Fruit fly (Drosophila melanogaster) whole organism, embryonic: ENCODE measurements around the gene comm.

Source experiments
- Atf-2 ChIP-seq: fragments of 200-800 bp; sonication (Bioruptor generic); optimal IDR thresholded peaks from 2 replicates; lab custom pipeline; 2016; ENCODE audit warnings: missing biosample characterization, missing genetic modification characterization
- C15 ChIP-seq: fragments of 200-800 bp; sonication (Bioruptor generic); IDR thresholded peaks from 3 replicates; pipeline ENCODE4 v1.3.6; 2022; ENCODE audit warnings: missing biosample characterization, missing genetic modification characterization
- CG10147 ChIP-seq: fragments of 200-800 bp; sonication (Bioruptor generic); optimal IDR thresholded peaks from 2 replicates; lab custom pipeline; 2019; ENCODE audit warnings: missing biosample characterization, mild to moderate bottlenecking, missing genetic modification characterization, moderate library complexity
- CG10431 ChIP-seq: fragments of 200-800 bp; sonication (Bioruptor generic); optimal IDR thresholded peaks from 3 replicates; lab custom pipeline; 2018; ENCODE audit warnings: missing biosample characterization, mild to moderate bottlenecking, missing genetic modification characterization
- CG10543 ChIP-seq: fragments of 200-800 bp; sonication (Bioruptor generic); optimal IDR thresholded peaks from 3 replicates; lab custom pipeline; 2017; ENCODE audit warnings: missing biosample characterization, mild to moderate bottlenecking, missing genetic modification characterization, moderate library complexity
- CG10565 ChIP-seq: fragments of 200-800 bp; sonication (Bioruptor generic); optimal IDR thresholded peaks from 3 replicates; lab custom pipeline; 2016; ENCODE audit warnings: missing biosample characterization, mild to moderate bottlenecking, missing genetic modification characterization
- CG11085 ChIP-seq: fragments of 200-800 bp; sonication (Bioruptor generic); IDR thresholded peaks from 2 replicates; pipeline ENCODE4 v1.3.6; 2022; ENCODE audit warnings: missing biosample characterization, missing genetic modification characterization
- CG11247 ChIP-seq: fragments of 200-800 bp; sonication (Bioruptor generic); IDR thresholded peaks from 2 replicates; pipeline ENCODE4 v1.3.6; 2022; ENCODE audit warnings: missing biosample characterization, missing genetic modification characterization
- CG11504 ChIP-seq: fragments of 200-800 bp; sonication (Bioruptor generic); optimal IDR thresholded peaks from 3 replicates; lab custom pipeline; 2019; ENCODE audit warnings: missing biosample characterization, mild to moderate bottlenecking, missing genetic modification characterization, moderate library complexity
- CG12219 ChIP-seq: fragments of 200-800 bp; sonication (Bioruptor generic); optimal IDR thresholded peaks from 3 replicates; lab custom pipeline; 2018; ENCODE audit warnings: missing biosample characterization, mild to moderate bottlenecking, missing genetic modification characterization
- CG15601 ChIP-seq: fragments of 200-800 bp; sonication (Bioruptor generic); optimal IDR thresholded peaks from 3 replicates; lab custom pipeline; 2019; ENCODE audit warnings: missing biosample characterization, mild to moderate bottlenecking, missing genetic modification characterization, moderate library complexity
- CG16863 ChIP-seq: fragments of 200-800 bp; sonication (Bioruptor generic); optimal IDR thresholded peaks from 3 replicates; lab custom pipeline; 2016; ENCODE audit warnings: missing biosample characterization, missing genetic modification characterization
- CG17359 ChIP-seq: fragments of 200-800 bp; sonication (Bioruptor generic); optimal IDR thresholded peaks from 3 replicates; lab custom pipeline; 2018; ENCODE audit warnings: missing biosample characterization, mild to moderate bottlenecking, missing genetic modification characterization, moderate library complexity
- CG2875 ChIP-seq: fragments of 200-800 bp; sonication (Bioruptor generic); optimal IDR thresholded peaks from 2 replicates; lab custom pipeline; 2017; ENCODE audit warnings: missing biosample characterization, mild to moderate bottlenecking, missing genetic modification characterization, missing genetic modification reagents
- CG2889 ChIP-seq: fragments of 200-800 bp; sonication (Bioruptor generic); IDR thresholded peaks from 3 replicates; pipeline ENCODE4 v1.3.6; 2022; ENCODE audit warnings: missing biosample characterization, missing genetic modification characterization
- CG3065 ChIP-seq: fragments of 200-800 bp; sonication (Bioruptor generic); optimal IDR thresholded peaks from 2 replicates; lab custom pipeline; 2016; ENCODE audit warnings: missing biosample characterization, missing genetic modification characterization
- CG31388 ChIP-seq: fragments of 200-800 bp; sonication (Bioruptor generic); optimal IDR thresholded peaks from 2 replicates; lab custom pipeline; 2016; ENCODE audit warnings: missing biosample characterization, missing genetic modification characterization
- CG32767 ChIP-seq: fragments of 200-800 bp; sonication (Bioruptor generic); IDR thresholded peaks from 2 replicates; pipeline ENCODE4 v1.3.6; 2022; ENCODE audit warnings: missing biosample characterization, missing genetic modification characterization
- CG34224 ChIP-seq: fragments of 200-800 bp; sonication (Bioruptor generic); IDR thresholded peaks from 3 replicates; pipeline ENCODE4 v1.3.6; 2022; ENCODE audit warnings: missing biosample characterization, missing genetic modification characterization; ENCODE audit not compliant: partially characterized antibody
- CG4424 ChIP-seq: fragments of 200-800 bp; sonication (Bioruptor generic); optimal IDR thresholded peaks from 3 replicates; lab custom pipeline; 2016; ENCODE audit warnings: missing biosample characterization, missing genetic modification characterization
- CG4707 ChIP-seq: fragments of 200-800 bp; sonication (Bioruptor generic); optimal IDR thresholded peaks from 2 replicates; lab custom pipeline; 2018; ENCODE audit warnings: missing biosample characterization, mild to moderate bottlenecking, missing genetic modification characterization, moderate library complexity
- CG4854 ChIP-seq: fragments of 200-800 bp; sonication (Bioruptor generic); optimal IDR thresholded peaks from 2 replicates; lab custom pipeline; 2016; ENCODE audit warnings: missing biosample characterization, missing genetic modification characterization, inconsistent platforms
- CG5953 ChIP-seq: fragments of 200-800 bp; sonication (Bioruptor generic); IDR thresholded peaks from 2 replicates; pipeline ENCODE4 v1.3.6; 2022; ENCODE audit warnings: missing biosample characterization, missing genetic modification characterization
- CG9215 ChIP-seq: fragments of 200-800 bp; sonication (Bioruptor generic); IDR thresholded peaks from 2 replicates; pipeline ENCODE4 v1.3.6; 2022; ENCODE audit warnings: missing biosample characterization, missing genetic modification characterization
- CG9437 ChIP-seq: fragments of 200-800 bp; sonication (Bioruptor generic); optimal IDR thresholded peaks from 2 replicates; lab custom pipeline; 2018; ENCODE audit warnings: missing biosample characterization, mild to moderate bottlenecking, missing genetic modification characterization
- CHES-1-like ChIP-seq: fragments of 200-800 bp; sonication (Bioruptor generic); optimal IDR thresholded peaks from 2 replicates; lab custom pipeline; 2016; ENCODE audit warnings: missing biosample characterization, missing genetic modification characterization
- CkIIα-i1 ChIP-seq: fragments of 200-800 bp; sonication (Bioruptor generic); IDR thresholded peaks from 2 replicates; pipeline ENCODE4 v1.3.6; 2022; ENCODE audit warnings: missing biosample characterization, missing genetic modification characterization
- Dbx ChIP-seq: fragments of 200-800 bp; sonication (Bioruptor generic); IDR thresholded peaks from 3 replicates; pipeline ENCODE4 v1.3.6; 2022; ENCODE audit warnings: missing biosample characterization, missing genetic modification characterization
- Dfd ChIP-seq, 2 experiments: fragments of >200 bp; optimal IDR thresholded peaks; 2 replicates each; lab custom pipeline; 2017; ENCODE audit warnings: missing biosample characterization in 2 of 2, missing genetic modification characterization in 2 of 2
- HmgZ ChIP-seq: fragments of 200-800 bp; sonication (Bioruptor generic); optimal IDR thresholded peaks from 2 replicates; lab custom pipeline; 2018; ENCODE audit warnings: missing biosample characterization, mild to moderate bottlenecking, missing genetic modification characterization
- Hr51 ChIP-seq, 2 experiments: fragments of 200-800 bp; sonication (Bioruptor generic); optimal IDR thresholded peaks; 2 replicates in 1 of 2; 3 replicates in 1 of 2; lab custom pipeline; 2016 to 2018; ENCODE audit warnings: missing biosample characterization in 2 of 2, missing genetic modification characterization in 2 of 2, mild to moderate bottlenecking in 1 of 2, moderate library complexity in 1 of 2
- Lhr ChIP-seq: fragments of 200-800 bp; sonication (Bioruptor generic); optimal IDR thresholded peaks from 3 replicates; lab custom pipeline; 2017; ENCODE audit warnings: mild to moderate bottlenecking, missing biosample characterization, missing genetic modification reagents, missing genetic modification characterization
- Mad ChIP-seq: fragments of 200-800 bp; sonication (Bioruptor generic); optimal IDR thresholded peaks from 2 replicates; lab custom pipeline; 2016; ENCODE audit warnings: missing biosample characterization, missing genetic modification characterization
- Sry-β ChIP-seq: fragments of 200-800 bp; sonication (Bioruptor generic); optimal IDR thresholded peaks from 2 replicates; lab custom pipeline; 2018; ENCODE audit warnings: missing biosample characterization, mild to moderate bottlenecking, missing genetic modification characterization, moderate library complexity
- Usf ChIP-seq: fragments of 200-800 bp; sonication (Bioruptor generic); optimal IDR thresholded peaks from 2 replicates; lab custom pipeline; 2017; ENCODE audit warnings: missing genotype, missing biosample characterization, missing genetic modification characterization
- Xbp1 ChIP-seq: fragments of 200-800 bp; sonication (Bioruptor generic); optimal IDR thresholded peaks from 3 replicates; lab custom pipeline; 2016; ENCODE audit warnings: missing biosample characterization, mild to moderate bottlenecking, missing genetic modification characterization
- bcd ChIP-seq: fragments of 200-800 bp; sonication (Bioruptor generic); optimal IDR thresholded peaks from 2 replicates; lab custom pipeline; 2017; ENCODE audit warnings: missing biosample characterization, mild to moderate bottlenecking, missing genetic modification characterization
- cato ChIP-seq: fragments of 200-800 bp; sonication (Bioruptor generic); optimal IDR thresholded peaks from 2 replicates; lab custom pipeline; 2016; ENCODE audit warnings: missing biosample characterization, missing genetic modification characterization, borderline replicate concordance
- crol ChIP-seq: fragments of 200-800 bp; sonication (Bioruptor generic); IDR thresholded peaks from 2 replicates; pipeline ENCODE4 v1.3.6; 2022; ENCODE audit warnings: missing biosample characterization, missing genetic modification characterization
- ham ChIP-seq: fragments of 200-800 bp; sonication (Bioruptor generic); IDR thresholded peaks from 2 replicates; pipeline ENCODE4 v1.3.6; 2022; ENCODE audit warnings: missing biosample characterization, missing genetic modification characterization
- jumu ChIP-seq: fragments of 200-800 bp; sonication (Bioruptor generic); optimal IDR thresholded peaks from 3 replicates; lab custom pipeline; 2016; ENCODE audit warnings: missing biosample characterization, missing genetic modification characterization
- lmd ChIP-seq: fragments of 200-800 bp; sonication (Bioruptor generic); IDR thresholded peaks from 2 replicates; pipeline ENCODE4 v1.3.6; 2022; ENCODE audit warnings: missing biosample characterization, missing genetic modification characterization
- luna ChIP-seq: fragments of 200-800 bp; sonication (Bioruptor generic); optimal IDR thresholded peaks from 2 replicates; lab custom pipeline; 2016; ENCODE audit warnings: missing biosample characterization, missing genetic modification characterization
- nerfin-1 ChIP-seq: fragments of 200-800 bp; sonication (Bioruptor generic); optimal IDR thresholded peaks from 3 replicates; lab custom pipeline; 2019; ENCODE audit warnings: missing biosample characterization, mild to moderate bottlenecking, missing genetic modification characterization, moderate library complexity
- repo ChIP-seq: fragments of 200-800 bp; sonication (Bioruptor generic); optimal IDR thresholded peaks from 2 replicates; lab custom pipeline; 2016; ENCODE audit warnings: missing biosample characterization, missing genetic modification characterization
- shn ChIP-seq: fragments of 200-800 bp; sonication (Bioruptor generic); optimal IDR thresholded peaks from 3 replicates; lab custom pipeline; 2016; ENCODE audit warnings: missing biosample characterization, missing genetic modification characterization
- slbo ChIP-seq: fragments of 200-800 bp; sonication (Bioruptor generic); IDR thresholded peaks from 2 replicates; pipeline ENCODE4 v1.3.6; 2022; ENCODE audit warnings: missing biosample characterization, missing genetic modification characterization
- ssp ChIP-seq: fragments of 200-800 bp; sonication (Bioruptor generic); IDR thresholded peaks from 2 replicates; pipeline ENCODE4 v1.3.6; 2022; ENCODE audit warnings: missing biosample characterization, missing genetic modification characterization
- tgo ChIP-seq: fragments of 200-800 bp; sonication (Bioruptor generic); IDR thresholded peaks from 3 replicates; pipeline ENCODE4 v1.3.6; 2022; ENCODE audit warnings: missing biosample characterization, missing genetic modification characterization
- unc-4 ChIP-seq: fragments of 200-800 bp; sonication (Bioruptor generic); IDR thresholded peaks from 2 replicates; pipeline ENCODE4 v1.3.6; 2022; ENCODE audit warnings: missing biosample characterization, missing genetic modification characterization; ENCODE audit not compliant: partially characterized antibody
- vfl ChIP-seq: fragments of 200-800 bp; sonication (Bioruptor generic); optimal IDR thresholded peaks from 2 replicates; lab custom pipeline; 2016; ENCODE audit warnings: missing biosample characterization, missing genetic modification characterization

comm gene

DNA sequence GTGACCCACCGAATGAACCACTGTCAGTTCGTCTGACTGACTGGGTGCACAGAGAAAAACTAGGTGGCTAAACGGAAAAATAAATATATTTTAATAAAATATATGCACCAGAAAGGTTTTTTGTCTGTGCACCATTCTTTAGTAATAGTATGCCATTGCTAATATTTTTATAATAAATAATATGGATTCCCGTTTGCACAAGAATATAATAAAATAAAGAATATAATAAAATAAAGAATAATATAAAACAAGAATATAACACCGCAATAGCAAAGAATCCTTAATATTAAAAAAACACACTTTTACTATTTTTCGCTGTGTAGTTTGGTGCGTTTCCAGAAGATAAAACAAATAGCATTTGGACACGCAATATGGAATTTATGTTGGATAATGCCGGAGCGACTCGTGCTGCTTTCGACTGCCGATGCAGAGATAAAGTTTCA lies 40.7 kb upstream of the comm start (continued):
- TF ChIP-seq CkIIα-i1 (no peak), CG17359 (peak; percentile 79), CG5953 (GFP tag; lab: Robert Waterston, UW) (no peak), CG3065 (GFP tag; lab: Kevin White, UChicago) (peak; percentile 7), cato (GFP tag; lab: Kevin White, UChicago) (peak; percentile 16), CG4707 (no peak), CG11504 (tag; lab: Kevin White, UChicago) (peak; percentile 85), CG15601 (peak; percentile 64), luna (GFP tag; lab: Kevin White, UChicago) (no peak), C15 (no peak), bcd (GFP tag; lab: Kevin White, UChicago) (peak; percentile 59), CG4424 (GFP tag; lab: Kevin White, UChicago) (peak; percentile 77), CG31388 (no peak), CG16863 (GFP tag; lab: Kevin White, UChicago) (no peak), jumu (GFP tag; lab: Kevin White, UChicago) (no peak), repo (no peak), CG10147 (GFP tag; lab: Kevin White, UChicago) (no peak), CG10543 (no peak), Atf-2 (GFP tag; lab: Kevin White, UChicago) (no peak), shn (GFP tag; lab: Kevin White, UChicago) (no peak), CG4854 (peak; percentile 47), CG2875 (GFP tag; lab: Kevin White, UChicago) (peak; percentile 33), Dfd (GFP tag; optimal IDR thresholded peaks at IDR 0.05; lab: Kevin White, UChicago) (no peak), CG9215 (GFP tag; lab: Robert Waterston, UW) (no peak), CG11085 (GFP tag; lab: Robert Waterston, UW) (no peak), CG32767 (GFP tag; lab: Robert Waterston, UW) (peak; percentile 50; the same call in 1 of the 2 replicates), HmgZ (tag; lab: Kevin White, UChicago) (no peak), CG11247 (GFP tag; lab: Robert Waterston, UW) (no peak), ssp (peak; percentile 37), CG10565 (GFP tag; lab: Kevin White, UChicago) (no peak), tgo (GFP tag; lab: Robert Waterston, UW) (peak; percentile 68), Dbx (GFP tag; lab: Robert Waterston, UW) (0 out of 3 replicates have a peak, but pooled peaks have one; percentile 37), CG34224 (GFP tag; lab: Robert Waterston, UW) (no peak), CG2889 (no peak), CG12219 (no peak), Xbp1 (peak; percentile 61), Lhr (GFP tag; lab: Kevin White, UChicago) (no peak), Mad (no peak), ham (no peak), Usf (GFP tag; lab: Kevin White, UChicago) (no peak), vfl (no peak), Hr51 (GFP tag; optimal IDR thresholded peaks at IDR 0.05; lab: Kevin White, UChicago) (peak in 1 of 2 experiments; percentile 64), nerfin-1 (tag; lab: Kevin White, UChicago) (peak; percentile 21), CG10431 (GFP tag; lab: Kevin White, UChicago) (peak; percentile 47), slbo (GFP tag; lab: Robert Waterston, UW) (0 out of 2 replicates have a peak, but pooled peaks have one; percentile 40), CG9437 (peak; percentile 59), lmd (GFP tag; lab: Robert Waterston, UW) (peak; percentile 58), CHES-1-like (GFP tag; lab: Kevin White, UChicago) (no peak), unc-4 (GFP tag; lab: Robert Waterston, UW) (no peak), crol (GFP tag; lab: Robert Waterston, UW) (no peak), Sry-β (no peak)
